Fruit fly (Drosophila melanogaster): ENCODE data around the gene CG12003.

CG12003 gene

DNA sequence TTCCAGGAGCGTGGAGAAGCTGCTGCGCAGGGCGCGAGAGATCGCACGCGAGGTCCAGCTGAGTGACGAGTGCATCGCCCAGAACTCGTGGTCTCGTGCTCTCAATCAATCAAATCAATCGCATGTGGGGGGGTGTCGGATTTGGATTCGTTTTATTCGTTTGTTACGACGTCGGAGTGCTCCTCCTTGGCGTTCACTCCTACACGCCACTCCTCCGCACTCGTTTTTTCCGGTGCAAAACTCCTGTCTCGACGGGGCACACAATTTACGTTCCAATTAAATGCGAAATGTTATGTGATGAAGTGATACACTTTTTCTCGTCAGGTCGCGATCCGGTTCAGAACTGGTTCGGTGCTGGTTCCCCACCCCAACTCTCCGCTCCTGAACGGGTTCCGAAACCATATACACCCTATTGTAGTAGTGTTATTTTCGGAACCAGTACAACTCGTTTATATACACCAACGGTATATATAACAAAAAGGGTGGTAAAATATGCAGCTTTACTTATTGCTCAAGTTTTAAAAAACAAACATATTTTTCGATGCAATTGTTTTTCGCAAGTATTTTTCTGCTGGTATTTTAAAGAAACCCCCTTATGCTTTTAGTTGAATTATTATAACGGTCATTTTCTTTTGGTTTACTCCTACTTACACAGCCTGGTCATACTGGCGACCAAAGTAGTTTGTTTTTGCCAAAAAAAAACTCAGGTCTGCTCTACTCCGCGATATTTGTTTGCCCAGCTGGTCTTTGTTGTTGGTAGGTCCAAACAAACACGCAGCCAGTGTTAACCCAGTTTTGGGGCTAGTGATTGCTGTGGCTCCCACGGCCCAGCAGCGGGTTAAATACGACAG is 28.5 kb upstream of the CG12003 start, which contains the start of the genes CG12091 and pns (continued):
- TF ChIP-seq CG4282 (GFP tag; optimal IDR thresholded peaks at IDR 0.05) = peak; percentile 61
- TF ChIP-seq CG11093 (GFP tag; IDR thresholded peaks at IDR 0.05) = no peak
- TF ChIP-seq shn (GFP tag; optimal IDR thresholded peaks at IDR 0.05) = peak; percentile 56
- peak; percentile 68 for TF ChIP-seq gsb-n (tag; optimal IDR thresholded peaks at IDR 0.05)
- peak; percentile 67; the same call in 2 of the 3 replicates for TF ChIP-seq Opbp (GFP tag; IDR thresholded peaks at IDR 0.05; ENCODE audit: partially characterized antibody)
- no peak for TF ChIP-seq sim (GFP tag; IDR thresholded peaks at IDR 0.05)
- TF ChIP-seq tin (GFP tag; optimal IDR thresholded peaks at IDR 0.05) = peak; percentile 74
- peak; percentile 38 for TF ChIP-seq CG4707 (GFP tag; optimal IDR thresholded peaks at IDR 0.05)
- peak; percentile 100 for TF ChIP-seq CG6254 (GFP tag; optimal IDR thresholded peaks at IDR 0.05)
- peak; percentile 74 for TF ChIP-seq CG11456 (GFP tag; IDR thresholded peaks at IDR 0.05)
- peak; percentile 27 for TF ChIP-seq CG18476 (GFP tag; optimal IDR thresholded peaks at IDR 0.05)
- peak; percentile 44 for TF ChIP-seq Bgb (GFP tag; IDR thresholded peaks at IDR 0.05; ENCODE audit: partially characterized antibody)
- TF ChIP-seq CG2875 (GFP tag; optimal IDR thresholded peaks at IDR 0.05) = peak; percentile 44
- TF ChIP-seq lola (GFP tag; optimal IDR thresholded peaks at IDR 0.05) = peak in 1 of 3 experiments; percentile 60
- peak; percentile 0 for TF ChIP-seq NC2α (GFP tag; optimal IDR thresholded peaks at IDR 0.05)
- peak; percentile 2; the same call in 1 of the 4 replicates for TF ChIP-seq Gug (GFP tag; IDR thresholded peaks at IDR 0.05)
- peak; percentile 4 for TF ChIP-seq ac (GFP tag; optimal IDR thresholded peaks at IDR 0.05)
- TF ChIP-seq Rfx (GFP tag; IDR thresholded peaks at IDR 0.05) = peak; percentile 57
- TF ChIP-seq CG6854 (GFP tag; optimal IDR thresholded peaks at IDR 0.05) = peak; percentile 17
- no peak for TF ChIP-seq CG3726 (GFP tag; IDR thresholded peaks at IDR 0.05)
- no peak for TF ChIP-seq Hr39 (optimal IDR thresholded peaks at IDR 0.05)
- peak; percentile 93 for TF ChIP-seq Ets65A (GFP tag)
- TF ChIP-seq NfI (GFP tag; optimal IDR thresholded peaks at IDR 0.05) = peak; percentile 43
- no peak for TF ChIP-seq Mrtf (GFP tag; IDR thresholded peaks at IDR 0.05)
- peak; percentile 56 for TF ChIP-seq CG8089 (GFP tag; optimal IDR thresholded peaks at IDR 0.05)
- peak; percentile 67 for TF ChIP-seq B-H1 (GFP tag; IDR thresholded peaks at IDR 0.05)
- peak; percentile 69 for TF ChIP-seq sug (tag; optimal IDR thresholded peaks at IDR 0.05)
- no peak for TF ChIP-seq Dfd (GFP tag; optimal IDR thresholded peaks at IDR 0.05)
- no peak for TF ChIP-seq h (optimal IDR thresholded peaks at IDR 0.05)
- 0 out of 2 replicates have a peak, but pooled peaks have one; percentile 44 for TF ChIP-seq Rx (GFP tag; IDR thresholded peaks at IDR 0.05)
- TF ChIP-seq vnd (GFP tag; IDR thresholded peaks at IDR 0.05; ENCODE audit: partially characterized antibody) = no peak
- no peak for TF ChIP-seq CG42726 (GFP tag; IDR thresholded peaks at IDR 0.05; ENCODE audit: partially characterized antibody)
- no peak for TF ChIP-seq CG30431 (GFP tag; optimal IDR thresholded peaks at IDR 0.05)
- no peak; the same call in 1 of the 2 replicates for TF ChIP-seq CG8765 (GFP tag; IDR thresholded peaks at IDR 0.05)
- peak; percentile 51 for TF ChIP-seq sob (GFP tag; IDR thresholded peaks at IDR 0.05)
- TF ChIP-seq CG3163 (GFP tag; optimal IDR thresholded peaks at IDR 0.05) = peak; percentile 45
- peak; percentile 80 for TF ChIP-seq CG30020 (tag; optimal IDR thresholded peaks at IDR 0.05)
- peak; percentile 22; the same call in 1 of the 2 replicates for TF ChIP-seq dati (GFP tag; IDR thresholded peaks at IDR 0.05)
- TF ChIP-seq Dip2 (GFP tag; IDR thresholded peaks at IDR 0.05) = no peak
- peak; percentile 26 for TF ChIP-seq crc (GFP tag; optimal IDR thresholded peaks at IDR 0.05)
- TF ChIP-seq ssp (GFP tag; IDR thresholded peaks at IDR 0.05) = peak; percentile 71
- peak; percentile 40; the same call in 1 of the 2 replicates for TF ChIP-seq sna (GFP tag; IDR thresholded peaks at IDR 0.05; ENCODE audit: partially characterized antibody)
- no peak for TF ChIP-seq CG10274 (GFP tag; optimal IDR thresholded peaks at IDR 0.05)
- no peak for TF ChIP-seq CG13894 (tag; optimal IDR thresholded peaks at IDR 0.05)
- TF ChIP-seq Hsf (GFP tag; optimal IDR thresholded peaks at IDR 0.05) = peak; percentile 73
- TF ChIP-seq CG3281 (GFP tag; optimal IDR thresholded peaks at IDR 0.05) = peak; percentile 66
- peak; percentile 79 for TF ChIP-seq Antp (GFP tag; optimal IDR thresholded peaks at IDR 0.05)
- TF ChIP-seq mirr (GFP tag; optimal IDR thresholded peaks at IDR 0.05) = no peak
- TF ChIP-seq CG4820 (GFP tag; optimal IDR thresholded peaks at IDR 0.05) = peak; percentile 60
- peak; percentile 89 for TF ChIP-seq abd-A (tag; optimal IDR thresholded peaks at IDR 0.05)

Measured in whole organism, embryonic.